Worm (Caenorhabditis elegans): ENCODE measurements around the gene F53A2.3.

Gene F53A2.3

ce11 chrIII:13381684-13382083, 42.1 kb upstream of the F53A2.3 start:
- TF ChIP-seq nhr-27 (tag; optimal IDR thresholded peaks at IDR 0.05) = no peak
- no peak for TF ChIP-seq B0019.2 (GFP tag; conservative IDR thresholded peaks at IDR 0.05)
- no peak for TF ChIP-seq ztf-28 (GFP tag; IDR thresholded peaks at IDR 0.05)
- no peak for TF ChIP-seq F23B12.7 (tag; optimal IDR thresholded peaks at IDR 0.05; ENCODE audit: insufficient read depth)
- no peak for TF ChIP-seq dox-1 (GFP tag; IDR thresholded peaks at IDR 0.05)
- TF ChIP-seq lir-1 (GFP tag; conservative IDR thresholded peaks at IDR 0.05) = no peak
- TF ChIP-seq snpc-4 (GFP tag; optimal IDR thresholded peaks at IDR 0.05) = no peak
- TF ChIP-seq snpc-4 (tag; optimal IDR thresholded peaks at IDR 0.05) = no peak
- no peak for TF ChIP-seq madf-6 (GFP tag; IDR thresholded peaks at IDR 0.05)
- no peak for TF ChIP-seq attf-3 (GFP tag; conservative IDR thresholded peaks at IDR 0.05)
- no peak for TF ChIP-seq ekl-4 (GFP tag; IDR thresholded peaks at IDR 0.05)

- TF ChIP-seq lin-35 (GFP tag; optimal IDR thresholded peaks at IDR 0.05) (no peak), F33H1.4 (GFP tag; IDR thresholded peaks at IDR 0.05) (no peak), Y79H2A.3 (GFP tag; conservative IDR thresholded peaks at IDR 0.05) (no peak), snpc-4 (GFP tag; optimal IDR thresholded peaks at IDR 0.05) (no peak), snpc-4 (tag; optimal IDR thresholded peaks at IDR 0.05) (no peak), mes-4 (tag; optimal IDR thresholded peaks at IDR 0.05) (no peak), hlh-26 (GFP tag; conservative IDR thresholded peaks at IDR 0.05) (no peak), hrde-1 (tag; optimal IDR thresholded peaks at IDR 0.05; ENCODE audit: borderline replicate concordance) (no peak), F57A8.1 (GFP tag; optimal IDR thresholded peaks at IDR 0.05) (no peak), ztf-6 (GFP tag; IDR thresholded peaks at IDR 0.05) (no peak)
These were observed 41.3 kb upstream of the F53A2.3 start for ce11 chrIII:13380881-13381280.

DNA sequence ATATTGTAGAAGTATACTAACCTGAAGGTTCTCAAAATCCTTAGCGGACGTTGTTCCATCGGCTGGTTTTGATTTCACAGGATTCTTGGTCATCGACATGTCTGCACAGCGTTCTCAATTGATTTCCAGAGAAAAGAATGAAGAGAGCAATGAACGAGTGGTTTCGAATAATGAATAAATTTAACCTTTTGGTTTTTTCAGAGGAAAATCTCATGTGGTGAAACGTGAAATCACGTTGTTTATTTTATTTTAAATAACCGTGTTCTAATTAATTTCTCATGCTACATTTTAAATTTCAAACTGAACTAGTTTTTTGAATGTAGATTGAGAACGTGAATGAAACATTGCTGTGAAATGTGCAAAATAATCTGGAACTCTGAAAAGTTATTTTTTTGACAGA, 40.6 kb upstream of the F53A2.3 start, which contains the start of gene T03F6.6:
T03F6.6 (minus strand) TSS at position 101 of the 400 bp plus-strand sequence.
- TF ChIP-seq gei-17 (GFP tag; optimal IDR thresholded peaks at IDR 0.05) (no peak), sea-2 (GFP tag; IDR thresholded peaks at IDR 0.05) (no peak), dpff-1 (tag; optimal IDR thresholded peaks at IDR 0.05) (no peak), zfh-2 (GFP tag; conservative IDR thresholded peaks at IDR 0.05) (no peak), somi-1 (GFP tag; optimal IDR thresholded peaks at IDR 0.05) (no peak), ekl-4 (GFP tag; IDR thresholded peaks at IDR 0.05) (no peak), lsl-1 (GFP tag; optimal IDR thresholded peaks at IDR 0.05) (no peak)

- TF ChIP-seq cebp-2 (GFP tag; IDR thresholded peaks at IDR 0.05) (0 out of 2 replicates have a peak, but pooled peaks have one; percentile 29), aptf-3 (GFP tag; IDR thresholded peaks at IDR 0.05) (no peak), rcor-1 (GFP tag; IDR thresholded peaks at IDR 0.05) (no peak), Y56A3A.18 (GFP tag; IDR thresholded peaks at IDR 0.05) (no peak), madf-3 (GFP tag; IDR thresholded peaks at IDR 0.05) (no peak)
These were observed 38.7 kb upstream of the F53A2.3 start, which contains the start of gene T03F6.10 for ce11 chrIII:13378242-13378641. T03F6.10 (minus strand) TSS chrIII:13378342.

ce11 chrIII:13377249-13377648, 37.7 kb upstream of the F53A2.3 start:
- TF ChIP-seq nfyb-1 (GFP tag; IDR thresholded peaks at IDR 0.05) = peak; percentile 71; the same call in 1 of the 2 replicates
- TF ChIP-seq nhr-80 (tag; optimal IDR thresholded peaks at IDR 0.05) = peak; percentile 91
- TF ChIP-seq tbp1 (GFP tag; optimal IDR thresholded peaks at IDR 0.05) = peak; percentile 6
- peak; percentile 23; the same call in 1 of the 2 replicates for TF ChIP-seq cebp-1 (GFP tag; IDR thresholded peaks at IDR 0.05)
- no peak for TF ChIP-seq cebp-1 (tag; optimal IDR thresholded peaks at IDR 0.05)
- no peak for TF ChIP-seq attf-3 (GFP tag; conservative IDR thresholded peaks at IDR 0.05)
- TF ChIP-seq ZK185.1 (tag; optimal IDR thresholded peaks at IDR 0.05; ENCODE audit: poor library complexity, severe bottlenecking) = no peak
- TF ChIP-seq F57C9.4 (tag; optimal IDR thresholded peaks at IDR 0.05) = no peak
- no peak for TF ChIP-seq B0019.2 (GFP tag; conservative IDR thresholded peaks at IDR 0.05)
- TF ChIP-seq lin-26 (GFP tag; IDR thresholded peaks at IDR 0.05) = no peak
- TF ChIP-seq K12H6.12 (tag; optimal IDR thresholded peaks at IDR 0.05) = peak; percentile 14
- peak; percentile 72 for TF ChIP-seq K11D2.4 (GFP tag; IDR thresholded peaks at IDR 0.05)
- no peak for TF ChIP-seq ccch-3 (GFP tag; optimal IDR thresholded peaks at IDR 0.05)
- TF ChIP-seq lin-40 (tag; optimal IDR thresholded peaks at IDR 0.05) = peak; percentile 64
- peak in 1 of 3 experiments; percentile 53 for TF ChIP-seq lin-35 (GFP tag; optimal IDR thresholded peaks at IDR 0.05)
- TF ChIP-seq snpc-4 (GFP tag; optimal IDR thresholded peaks at IDR 0.05) = no peak
- TF ChIP-seq snpc-4 (tag; optimal IDR thresholded peaks at IDR 0.05) = peak in 1 of 4 experiments; percentile 15

All from whole organism, young adult.